Worm (Caenorhabditis elegans): ENCODE measurements around the gene W02H5.8.

The W02H5.8 gene

ce11 chrV:2664525-2665053 lies 12.1 kb upstream of the W02H5.8 start, which contains the start of gene ndx-2:
TSS of gene ndx-2 (minus strand) at chrV:2665003.
- peak; percentile 8 for TF ChIP-seq ceh-27 (GFP tag; optimal IDR thresholded peaks at IDR 0.05)
- peak in 1 of 3 experiments; percentile 24 for TF ChIP-seq lin-35 (GFP tag; optimal IDR thresholded peaks at IDR 0.05)
- no peak for TF ChIP-seq F57C9.4 (tag; optimal IDR thresholded peaks at IDR 0.05)
- peak; percentile 65 for TF ChIP-seq rcor-1 (GFP tag; IDR thresholded peaks at IDR 0.05)
- no peak for TF ChIP-seq K12H6.12 (tag; optimal IDR thresholded peaks at IDR 0.05)
- TF ChIP-seq Y53F4B.3 (GFP tag; IDR thresholded peaks at IDR 0.05): no peak
- TF ChIP-seq hlh-26 (GFP tag; conservative IDR thresholded peaks at IDR 0.05): no peak
- peak; percentile 3 for TF ChIP-seq T26A5.8 (tag; optimal IDR thresholded peaks at IDR 0.05)
- no peak for TF ChIP-seq let-526 (GFP tag; IDR thresholded peaks at IDR 0.05)
- peak; percentile 1 for TF ChIP-seq F10E7.11 (tag; optimal IDR thresholded peaks at IDR 0.05)
- no peak for TF ChIP-seq ets-4 (GFP tag; optimal IDR thresholded peaks at IDR 0.05)
- no peak for TF ChIP-seq lir-1 (GFP tag; conservative IDR thresholded peaks at IDR 0.05)
- TF ChIP-seq F52B5.7 (tag; optimal IDR thresholded peaks at IDR 0.05): peak; percentile 68
- peak; percentile 43 for TF ChIP-seq snpc-3.4 (tag; optimal IDR thresholded peaks at IDR 0.05)
- TF ChIP-seq sea-2 (GFP tag; IDR thresholded peaks at IDR 0.05): no peak
- no peak for TF ChIP-seq mes-4 (tag; optimal IDR thresholded peaks at IDR 0.05)
- TF ChIP-seq F49E8.2 (tag; optimal IDR thresholded peaks at IDR 0.05; ENCODE audit: insufficient read depth): peak; percentile 48
- peak; percentile 55 for TF ChIP-seq attf-5 (GFP tag; optimal IDR thresholded peaks at IDR 0.05)
- peak; percentile 61 for TF ChIP-seq hmg-1.2 (GFP tag; IDR thresholded peaks at IDR 0.05)
- TF ChIP-seq F55B11.4 (tag; optimal IDR thresholded peaks at IDR 0.05; ENCODE audit: borderline replicate concordance, insufficient read depth): no peak
- TF ChIP-seq nfya-2 (GFP tag; IDR thresholded peaks at IDR 0.05): no peak
- no peak for TF ChIP-seq ceh-79 (tag; optimal IDR thresholded peaks at IDR 0.05)
- TF ChIP-seq egl-44 (GFP tag; IDR thresholded peaks at IDR 0.05): peak; percentile 72; the same call in 1 of the 2 replicates
- no peak for TF ChIP-seq nhr-120 (GFP tag; IDR thresholded peaks at IDR 0.05)
- peak; percentile 72 for TF ChIP-seq athp-1 (tag; optimal IDR thresholded peaks at IDR 0.05)
- TF ChIP-seq ztf-25 (GFP tag; IDR thresholded peaks at IDR 0.05): no peak
- no peak for TF ChIP-seq nfya-1 (tag; optimal IDR thresholded peaks at IDR 0.05; ENCODE audit: borderline replicate concordance, insufficient read depth)
- no peak for TF ChIP-seq sdz-38 (tag; optimal IDR thresholded peaks at IDR 0.05)
- TF ChIP-seq mxl-1 (tag; optimal IDR thresholded peaks at IDR 0.05): peak; percentile 84
- TF ChIP-seq madf-8 (GFP tag; conservative IDR thresholded peaks at IDR 0.05): no peak
- TF ChIP-seq F39B2.1 (GFP tag; IDR thresholded peaks at IDR 0.05): no peak
- peak; percentile 80 for TF ChIP-seq nhr-90 (tag; optimal IDR thresholded peaks at IDR 0.05)
- TF ChIP-seq nhr-179 (tag; optimal IDR thresholded peaks at IDR 0.05): no peak
- 0 out of 2 replicates have a peak, but pooled peaks have one; percentile 22 for TF ChIP-seq ceh-40 (GFP tag; IDR thresholded peaks at IDR 0.05)
- 0 out of 2 replicates have a peak, but pooled peaks have one; percentile 65 for TF ChIP-seq Y95B8A.8 (GFP tag; IDR thresholded peaks at IDR 0.05)
- TF ChIP-seq Y79H2A.3 (GFP tag; conservative IDR thresholded peaks at IDR 0.05): no peak
- no peak for TF ChIP-seq dpff-1 (tag; optimal IDR thresholded peaks at IDR 0.05)
- peak; percentile 61 for TF ChIP-seq Y53G8AR.9 (GFP tag; conservative IDR thresholded peaks at IDR 0.05)
- no peak for TF ChIP-seq chd-7 (tag; optimal IDR thresholded peaks at IDR 0.05)
- no peak for TF ChIP-seq egl-18 (GFP tag; IDR thresholded peaks at IDR 0.05)
- peak; percentile 94 for TF ChIP-seq tbp1 (GFP tag; optimal IDR thresholded peaks at IDR 0.05)
- no peak for TF ChIP-seq Y67H2A.10 (GFP tag; conservative IDR thresholded peaks at IDR 0.05)
- TF ChIP-seq pbrm-1 (GFP tag; IDR thresholded peaks at IDR 0.05): 0 out of 2 replicates have a peak, but pooled peaks have one; percentile 20
- TF ChIP-seq Y56A3A.18 (GFP tag; IDR thresholded peaks at IDR 0.05): 0 out of 2 replicates have a peak, but pooled peaks have one; percentile 49
- TF ChIP-seq lag-1 (GFP tag; IDR thresholded peaks at IDR 0.05): no peak
- TF ChIP-seq snpc-4 (GFP tag; optimal IDR thresholded peaks at IDR 0.05): peak; percentile 28
- TF ChIP-seq snpc-4 (tag; optimal IDR thresholded peaks at IDR 0.05): peak in 3 of 4 experiments; percentile 12 to 55 (median 23)
- no peak for TF ChIP-seq cebp-2 (GFP tag; IDR thresholded peaks at IDR 0.05)
- no peak for TF ChIP-seq unc-62 (GFP tag; optimal IDR thresholded peaks at IDR 0.05)
